Worm (Caenorhabditis elegans): ENCODE data around the gene gpb-1.

DNA sequence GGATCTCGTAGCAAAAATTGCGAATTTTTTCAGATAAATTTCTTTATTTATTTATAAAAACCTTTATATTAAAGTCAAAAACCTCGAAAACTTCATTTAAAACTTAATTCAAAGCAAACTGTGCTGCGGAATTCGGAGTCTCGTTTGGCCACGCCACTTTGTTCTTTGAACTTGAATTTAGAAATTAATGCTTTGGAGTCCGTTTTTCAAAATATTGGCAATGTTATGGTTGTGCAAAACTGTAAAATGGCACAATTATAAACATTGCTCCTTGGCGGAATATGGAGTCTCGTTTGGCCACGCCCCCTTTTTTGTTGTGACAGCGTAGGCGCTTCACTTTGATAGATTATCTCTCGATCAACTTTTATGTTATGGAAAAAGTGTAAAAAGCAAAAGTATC lies 28.9 kb downstream of the gpb-1 start:
- TF ChIP-seq nhr-85 (tag) (no peak), nhr-11 (tag; optimal IDR thresholded peaks at IDR 0.05) (no peak), ama-1 (optimal IDR thresholded peaks at IDR 0.05) (no peak), lin-15B (tag; optimal IDR thresholded peaks at IDR 0.05) (no peak), nhr-76 (tag; optimal IDR thresholded peaks at IDR 0.05) (no peak), hlh-4 (tag; optimal IDR thresholded peaks at IDR 0.05) (no peak), ceh-90 (tag; optimal IDR thresholded peaks at IDR 0.05) (no peak), alr-1 (tag; optimal IDR thresholded peaks at IDR 0.05; ENCODE audit: borderline replicate concordance) (no peak)

All from whole organism, L1 larva.